Worm (Caenorhabditis elegans) whole organism, L1 larva: ENCODE data around the gene srb-12.

Experiments
- C04F5.9 ChIP-seq: sonication (generic microtip); optimal IDR thresholded peaks from 2 replicates; lab custom pipeline; 2016; ENCODE audit warnings: missing genetic modification characterization, missing compliant biosample characterization
- ama-1 ChIP-seq: fragments of 150-350 bp; optimal IDR thresholded peaks from 2 replicates; lab custom pipeline; 2014
- blmp-1 ChIP-seq: fragments of 150-350 bp; optimal IDR thresholded peaks from 2 replicates; lab custom pipeline; 2014; ENCODE audit warnings: missing biosample characterization, missing genetic modification characterization
- ceh-63 ChIP-seq: fragments of 200-800 bp; sonication (Bioruptor generic); optimal IDR thresholded peaks from 2 replicates; lab custom pipeline; 2018; ENCODE audit warnings: mild to moderate bottlenecking, missing genetic modification characterization, missing compliant biosample characterization
- ceh-8 ChIP-seq: fragments of 200-800 bp; sonication (Bioruptor generic); optimal IDR thresholded peaks from 2 replicates; lab custom pipeline; 2018; ENCODE audit warnings: mild to moderate bottlenecking, missing genetic modification characterization, moderate library complexity, missing compliant biosample characterization
- ceh-82 ChIP-seq, 3 experiments: fragments of 150-350 bp in 1 of 3; sonication (generic microtip) in 2 of 3; optimal IDR thresholded peaks; 2 replicates each; lab custom pipeline; 2014 to 2017; ENCODE audit warnings: missing biosample characterization in 3 of 3, missing genetic modification characterization in 3 of 3
- ceh-90 ChIP-seq: sonication (generic microtip); optimal IDR thresholded peaks from 2 replicates; lab custom pipeline; 2016; ENCODE audit warnings: missing genetic modification characterization, missing compliant biosample characterization
- ces-1 ChIP-seq: fragments of 150-350 bp; optimal IDR thresholded peaks from 2 replicates; lab custom pipeline; 2014; ENCODE audit warnings: missing biosample characterization, missing genetic modification reagents, missing genetic modification characterization
- efl-3 ChIP-seq: fragments of 200-800 bp; sonication (Bioruptor generic); optimal IDR thresholded peaks from 2 replicates; lab custom pipeline; 2018; ENCODE audit warnings: mild to moderate bottlenecking, missing genetic modification characterization, missing compliant biosample characterization
- egl-27 ChIP-seq, 2 experiments: fragments of 150-350 bp in 1 of 2; sonication (generic microtip); optimal IDR thresholded peaks; 3 replicates each; lab custom pipeline; 2017 to 2018; ENCODE audit warnings: missing biosample characterization in 2 of 2, missing genetic modification characterization in 2 of 2, missing genetic modification reagents in 2 of 2
- elt-2 ChIP-seq: sonication (generic microtip); optimal IDR thresholded peaks from 2 replicates; lab custom pipeline; 2016; ENCODE audit warnings: missing genetic modification characterization, mild to moderate bottlenecking, inconsistent platforms, missing compliant biosample characterization, missing genetic modification reagents
- fkh-4 ChIP-seq: sonication (generic microtip); optimal IDR thresholded peaks from 2 replicates; lab custom pipeline; 2016; ENCODE audit warnings: missing compliant biosample characterization, missing genetic modification characterization, borderline replicate concordance
- fos-1 ChIP-seq: fragments of 150-350 bp; optimal IDR thresholded peaks from 2 replicates; lab custom pipeline; 2014; ENCODE audit warnings: missing biosample characterization, missing genetic modification characterization
- grh-1 ChIP-seq: fragments of 200-800 bp; sonication (Bioruptor generic); IDR thresholded peaks from 2 replicates; pipeline ENCODE4 v1.3.6; 2022; ENCODE audit warnings: missing genetic modification reagents, missing genetic modification characterization, missing compliant biosample characterization
- hlh-17 ChIP-seq: fragments of 200-800 bp; sonication (Bioruptor generic); optimal IDR thresholded peaks from 2 replicates; lab custom pipeline; 2018; ENCODE audit warnings: missing genetic modification characterization, mild to moderate bottlenecking, missing compliant biosample characterization, moderate library complexity, borderline replicate concordance
- hpl-2 ChIP-seq: fragments of 150-350 bp; optimal IDR thresholded peaks from 2 replicates; lab custom pipeline; 2014; ENCODE audit warnings: missing biosample characterization, missing genetic modification reagents, missing genetic modification characterization
- isw-1 ChIP-seq: fragments of 200-800 bp; sonication (Bioruptor generic); IDR thresholded peaks from 2 replicates; pipeline ENCODE4 v1.3.6; 2022; ENCODE audit warnings: missing genetic modification characterization, missing compliant biosample characterization
- jun-1 ChIP-seq: fragments of 150-350 bp; optimal IDR thresholded peaks from 2 replicates; lab custom pipeline; 2014; ENCODE audit warnings: missing biosample characterization, missing genetic modification reagents, missing genetic modification characterization
- lin-13 ChIP-seq: fragments of 150-350 bp; optimal IDR thresholded peaks from 2 replicates; lab custom pipeline; 2014; ENCODE audit warnings: missing biosample characterization, missing genetic modification reagents, missing genetic modification characterization
- lin-14 ChIP-seq: fragments of 200-800 bp; sonication (Bioruptor generic); optimal IDR thresholded peaks from 2 replicates; lab custom pipeline; 2018; ENCODE audit warnings: mild to moderate bottlenecking, missing genetic modification characterization, moderate library complexity, missing compliant biosample characterization
- lin-15B ChIP-seq: fragments of 150-350 bp; sonication (generic microtip); optimal IDR thresholded peaks from 3 replicates; lab custom pipeline; 2014; ENCODE audit warnings: missing biosample characterization, missing genetic modification characterization
- lin-35 ChIP-seq, 2 experiments: fragments of 150-350 bp; optimal IDR thresholded peaks; 2 replicates each; lab custom pipeline; 2014; ENCODE audit warnings: missing biosample characterization in 2 of 2, missing genetic modification characterization in 2 of 2, missing genetic modification reagents in 2 of 2
- lir-3 ChIP-seq: sonication (generic microtip); optimal IDR thresholded peaks from 2 replicates; lab custom pipeline; 2016; ENCODE audit warnings: mild to moderate bottlenecking, missing genetic modification characterization, moderate library complexity, missing compliant biosample characterization; ENCODE audit not compliant: poor library complexity
- mdl-1 ChIP-seq, 2 experiments: fragments of 150-350 bp; optimal IDR thresholded peaks; 2 replicates each; lab custom pipeline; 2014 to 2017; ENCODE audit warnings: missing biosample characterization in 2 of 2, missing genetic modification characterization in 2 of 2, inconsistent platforms in 1 of 2
- nhr-12 ChIP-seq: sonication (generic microtip); optimal IDR thresholded peaks from 2 replicates; lab custom pipeline; 2017; ENCODE audit warnings: missing biosample characterization, missing genetic modification characterization
- nhr-19 ChIP-seq: fragments of 200-800 bp; sonication (Bioruptor generic); conservative IDR thresholded peaks from 2 replicates; pipeline ENCODE4 v1.3.6; 2022; ENCODE audit warnings: missing genetic modification characterization, missing compliant biosample characterization
- nhr-237 ChIP-seq: fragments of 150-350 bp; optimal IDR thresholded peaks from 2 replicates; lab custom pipeline; 2014; ENCODE audit warnings: missing biosample characterization, missing genetic modification characterization
- nhr-28 ChIP-seq: fragments of 150-350 bp; optimal IDR thresholded peaks from 2 replicates; lab custom pipeline; 2014; ENCODE audit warnings: missing biosample characterization, missing genetic modification characterization
- nhr-47 ChIP-seq: sonication (generic microtip); optimal IDR thresholded peaks from 2 replicates; lab custom pipeline; 2016; ENCODE audit warnings: mild to moderate bottlenecking, missing genetic modification characterization, moderate library complexity, missing compliant biosample characterization
- nhr-76 ChIP-seq: sonication (generic microtip); optimal IDR thresholded peaks from 2 replicates; lab custom pipeline; 2017; ENCODE audit warnings: missing biosample characterization, missing genetic modification characterization
- nhr-77 ChIP-seq: fragments of 150-350 bp; optimal IDR thresholded peaks from 2 replicates; lab custom pipeline; 2014; ENCODE audit warnings: missing biosample characterization, missing genetic modification characterization
- nhr-84 ChIP-seq: sonication (generic microtip); optimal IDR thresholded peaks from 2 replicates; lab custom pipeline; 2017; ENCODE audit warnings: missing biosample characterization, missing genetic modification characterization
- pax-3 ChIP-seq: fragments of 200-800 bp; sonication (Bioruptor generic); optimal IDR thresholded peaks from 2 replicates; lab custom pipeline; 2018; ENCODE audit warnings: mild to moderate bottlenecking, missing genetic modification characterization, moderate library complexity, missing compliant biosample characterization
- skn-1 ChIP-seq: fragments of 150-350 bp; optimal IDR thresholded peaks from 2 replicates; lab custom pipeline; 2014; ENCODE audit warnings: missing biosample characterization, missing genetic modification characterization
- snpc-4 ChIP-seq: fragments of 150-350 bp; optimal IDR thresholded peaks from 2 replicates; lab custom pipeline; 2014; ENCODE audit warnings: missing biosample characterization, missing genetic modification characterization
- sox-4 ChIP-seq: sonication (generic microtip); optimal IDR thresholded peaks from 2 replicates; lab custom pipeline; 2016; ENCODE audit warnings: missing genetic modification characterization, missing compliant biosample characterization
- sup-37 ChIP-seq: fragments of 200-800 bp; sonication (Bioruptor generic); optimal IDR thresholded peaks from 2 replicates; lab custom pipeline; 2018; ENCODE audit warnings: mild to moderate bottlenecking, missing genetic modification characterization, missing compliant biosample characterization
- tlp-1 ChIP-seq: fragments of 150-350 bp; optimal IDR thresholded peaks from 2 replicates; lab custom pipeline; 2014; ENCODE audit warnings: missing biosample characterization, missing genetic modification characterization
- unc-62 ChIP-seq: fragments of 150-350 bp; optimal IDR thresholded peaks from 2 replicates; lab custom pipeline; 2014; ENCODE audit warnings: missing biosample characterization, missing genetic modification reagents, missing genetic modification characterization
- unc-86 ChIP-seq: sonication (generic microtip); optimal IDR thresholded peaks from 2 replicates; lab custom pipeline; 2016; ENCODE audit warnings: missing genetic modification characterization, missing compliant biosample characterization
- unc-98 ChIP-seq: fragments of 200-800 bp; sonication (Bioruptor generic); IDR thresholded peaks from 2 replicates; pipeline ENCODE4 v1.3.6; 2022; ENCODE audit warnings: missing genetic modification characterization, missing compliant biosample characterization
- vab-15 ChIP-seq: sonication (generic microtip); optimal IDR thresholded peaks from 2 replicates; lab custom pipeline; 2017; ENCODE audit warnings: missing genotype, mild to moderate bottlenecking, missing genetic modification characterization, missing compliant biosample characterization
- zag-1 ChIP-seq: fragments of 150-350 bp; optimal IDR thresholded peaks from 2 replicates; lab custom pipeline; 2014; ENCODE audit warnings: missing biosample characterization, missing genetic modification characterization
- zip-4 ChIP-seq: fragments of 200-800 bp; sonication (Bioruptor generic); optimal IDR thresholded peaks from 2 replicates; lab custom pipeline; 2018; ENCODE audit warnings: mild to moderate bottlenecking, missing genetic modification characterization, moderate library complexity, missing compliant biosample characterization
- ztf-11 ChIP-seq, 2 experiments: sonication (generic microtip); optimal IDR thresholded peaks; 2 replicates each; lab custom pipeline; 2016 to 2017; ENCODE audit warnings: missing genetic modification characterization in 2 of 2, missing biosample characterization in 1 of 2, missing compliant biosample characterization in 1 of 2
- ztf-4 ChIP-seq: fragments of 150-350 bp; optimal IDR thresholded peaks from 2 replicates; lab custom pipeline; 2014; ENCODE audit warnings: missing biosample characterization, missing genetic modification characterization

Gene srb-12

ce11 chrII:5105020-5105419, 49.4 kb downstream of the srb-12 start (continued):
- TF ChIP-seq unc-62 (no peak), unc-98 (no peak), nhr-76 (tag; lab: Kevin White, UChicago) (no peak), hpl-2 (GFP tag; lab: Kevin White, UChicago) (no peak), hlh-17 (GFP tag; lab: Kevin White, UChicago) (no peak), nhr-237 (tag; lab: Kevin White, UChicago) (no peak), unc-86 (tag; lab: Kevin White, UChicago) (peak; percentile 41), nhr-28 (tag; lab: Kevin White, UChicago) (no peak), ces-1 (GFP tag; lab: Kevin White, UChicago) (no peak), efl-3 (GFP tag; lab: Kevin White, UChicago) (peak; percentile 3), lin-14 (GFP tag; lab: Kevin White, UChicago) (peak; percentile 60), lir-3 (tag; lab: Kevin White, UChicago) (peak; percentile 59), pax-3 (tag; lab: Kevin White, UChicago) (peak; percentile 32), skn-1 (tag; lab: Kevin White, UChicago) (peak; percentile 84), sox-4 (tag; lab: Kevin White, UChicago) (peak; percentile 8), ceh-63 (no peak), zag-1 (no peak), nhr-12 (no peak), zip-4 (GFP tag; lab: Kevin White, UChicago) (no peak), ceh-82 (tag; optimal IDR thresholded peaks at IDR 0.05; lab: Kevin White, UChicago) (peak; percentile 43 to 78 (median 52)), vab-15 (tag; lab: Kevin White, UChicago) (peak; percentile 34), fkh-4 (no peak), nhr-19 (GFP tag; lab: Robert Waterston, UW) (peak; percentile 68), lin-13 (GFP tag; lab: Kevin White, UChicago) (no peak), sup-37 (GFP tag; lab: Kevin White, UChicago) (no peak), C04F5.9 (tag; lab: Kevin White, UChicago) (no peak), fos-1 (tag; lab: Kevin White, UChicago) (peak; percentile 76), egl-27 (tag; optimal IDR thresholded peaks at IDR 0.05; lab: Kevin White, UChicago) (peak in 1 of 2 experiments; percentile 31), lin-15B (tag; lab: Kevin White, UChicago) (no peak), ceh-8 (GFP tag; lab: Kevin White, UChicago) (no peak), mdl-1 (tag; optimal IDR thresholded peaks at IDR 0.05; lab: Kevin White, UChicago) (peak in 1 of 2 experiments; percentile 66), nhr-84 (tag; lab: Kevin White, UChicago) (no peak), ztf-4 (tag; lab: Kevin White, UChicago) (no peak), tlp-1 (no peak), nhr-47 (tag; lab: Kevin White, UChicago) (peak; percentile 81), snpc-4 (tag; lab: Kevin White, UChicago) (peak; percentile 37), jun-1 (tag; lab: Kevin White, UChicago) (peak; percentile 38), elt-2 (peak; percentile 79), nhr-77 (tag; lab: Kevin White, UChicago) (peak; percentile 68)
- TF ChIP-seq, all 84 proteins: peak for 46

ce11 chrII:5103784-5104457, 50.5 kb downstream of the srb-12 start, which contains the start of the genes C04G6.11 and mpk-2:
C04G6.11 (minus strand) TSS chrII:5103834.
mpk-2 (plus strand) TSS chrII:5104118.
- peak in 1 of 2 experiments; percentile 9 for TF ChIP-seq lin-35 (GFP tag; optimal IDR thresholded peaks at IDR 0.05; lab: Kevin White, UChicago)
- no peak for TF ChIP-seq vab-15 (tag; lab: Kevin White, UChicago)
- TF ChIP-seq unc-62, result no peak
- TF ChIP-seq ama-1 (lab: Kevin White, UChicago), result no peak
- TF ChIP-seq nhr-237 (tag; lab: Kevin White, UChicago), result no peak
- no peak for TF ChIP-seq grh-1 (GFP tag; lab: Robert Waterston, UW)
- TF ChIP-seq isw-1 (GFP tag; lab: Robert Waterston, UW), result no peak
- TF ChIP-seq elt-2, result peak; percentile 95
- TF ChIP-seq blmp-1 (tag; lab: Kevin White, UChicago), result peak; percentile 12
- TF ChIP-seq ceh-90 (tag; lab: Kevin White, UChicago), result no peak
- no peak for TF ChIP-seq ztf-11 (tag; optimal IDR thresholded peaks at IDR 0.05; lab: Kevin White, UChicago)
- TF ChIP-seq, all 84 proteins: peak for 3
